Fruit fly (Drosophila melanogaster) whole organism, embryonic: ENCODE results near the gene CG13113.

Source experiments
- Atf-2 ChIP-seq: fragments of 200-800 bp; sonication (Bioruptor generic); optimal IDR thresholded peaks from 2 replicates; lab custom pipeline; 2016; ENCODE audit warnings: missing biosample characterization, missing genetic modification characterization
- CG10321 ChIP-seq: fragments of 200-800 bp; sonication (Bioruptor generic); IDR thresholded peaks from 2 replicates; pipeline ENCODE4 v1.3.6; 2022; ENCODE audit warnings: missing biosample characterization, missing genetic modification characterization
- CG12942 ChIP-seq: fragments of 200-800 bp; sonication (Bioruptor generic); optimal IDR thresholded peaks from 3 replicates; lab custom pipeline; 2016; ENCODE audit warnings: missing biosample characterization, missing genetic modification characterization
- CG14050 ChIP-seq: fragments of 200-800 bp; sonication (Bioruptor generic); IDR thresholded peaks from 3 replicates; pipeline ENCODE4 v1.3.6; 2022; ENCODE audit warnings: missing biosample characterization, missing genetic modification characterization
- CG3065 ChIP-seq: fragments of 200-800 bp; sonication (Bioruptor generic); optimal IDR thresholded peaks from 2 replicates; lab custom pipeline; 2016; ENCODE audit warnings: missing biosample characterization, missing genetic modification characterization
- CG4282 ChIP-seq: fragments of 200-800 bp; sonication (Bioruptor generic); optimal IDR thresholded peaks from 2 replicates; lab custom pipeline; 2016; ENCODE audit warnings: missing biosample characterization, missing genetic modification characterization
- CG4328 ChIP-seq: fragments of 200-800 bp; sonication (Bioruptor generic); optimal IDR thresholded peaks from 3 replicates; lab custom pipeline; 2017; ENCODE audit warnings: missing biosample characterization, missing genetic modification reagents, missing genetic modification characterization
- CG6813 ChIP-seq: fragments of 200-800 bp; sonication (Bioruptor generic); optimal IDR thresholded peaks from 2 replicates; lab custom pipeline; 2017; ENCODE audit warnings: missing biosample characterization, missing genetic modification characterization, mild to moderate bottlenecking, moderate library complexity, missing genetic modification reagents
- CG6854 ChIP-seq: fragments of 200-800 bp; sonication (Bioruptor generic); optimal IDR thresholded peaks from 3 replicates; lab custom pipeline; 2017; ENCODE audit warnings: missing biosample characterization, mild to moderate bottlenecking, missing genetic modification characterization
- CG7928 ChIP-seq: fragments of 200-800 bp; sonication (Bioruptor generic); optimal IDR thresholded peaks from 2 replicates; lab custom pipeline; 2017; ENCODE audit warnings: missing biosample characterization, mild to moderate bottlenecking, missing genetic modification characterization
- CG9727 ChIP-seq: fragments of 200-800 bp; sonication (Bioruptor generic); optimal IDR thresholded peaks from 3 replicates; lab custom pipeline; 2017; ENCODE audit warnings: missing biosample characterization, mild to moderate bottlenecking, missing genetic modification characterization
- CG9797 ChIP-seq: fragments of 200-800 bp; sonication (Bioruptor generic); optimal IDR thresholded peaks from 3 replicates; lab custom pipeline; 2018; ENCODE audit warnings: missing biosample characterization, mild to moderate bottlenecking, missing genetic modification characterization
- Dfd ChIP-seq, 2 experiments: fragments of >200 bp; optimal IDR thresholded peaks; 2 replicates each; lab custom pipeline; 2017; ENCODE audit warnings: missing biosample characterization in 2 of 2, missing genetic modification characterization in 2 of 2
- E2f2 ChIP-seq: fragments of 200-800 bp; sonication (Bioruptor generic); IDR thresholded peaks from 2 replicates; pipeline ENCODE4 v1.3.6; 2022; ENCODE audit warnings: missing biosample characterization, missing genetic modification characterization
- Eip74EF ChIP-seq, 2 experiments: fragments of 200-800 bp in 1 of 2; fragments of >200 bp in 1 of 2; sonication (Bioruptor generic) in 1 of 2; optimal IDR thresholded peaks; 2 replicates each; lab custom pipeline; 2017 to 2019; ENCODE audit warnings: missing biosample characterization in 2 of 2, missing genetic modification characterization in 2 of 2, mild to moderate bottlenecking in 1 of 2, moderate library complexity in 1 of 2
- Fer2 ChIP-seq: fragments of 200-800 bp; sonication (Bioruptor generic); optimal IDR thresholded peaks from 2 replicates; lab custom pipeline; 2018; ENCODE audit warnings: missing biosample characterization, mild to moderate bottlenecking, missing genetic modification characterization, moderate library complexity
- Gug ChIP-seq: fragments of 200-800 bp; sonication (Bioruptor generic); IDR thresholded peaks from 4 replicates; pipeline ENCODE4 v1.3.6; 2022; ENCODE audit warnings: missing biosample characterization, missing genetic modification characterization
- Hsf ChIP-seq: fragments of 200-800 bp; sonication (Bioruptor generic); optimal IDR thresholded peaks from 3 replicates; lab custom pipeline; 2016; ENCODE audit warnings: missing biosample characterization, missing genetic modification characterization
- Kr ChIP-seq: fragments of 200-800 bp; sonication (Bioruptor generic); optimal IDR thresholded peaks from 2 replicates; lab custom pipeline; 2017; ENCODE audit warnings: missing biosample characterization, mild to moderate bottlenecking, missing genetic modification characterization
- NC2β ChIP-seq: fragments of 200-800 bp; sonication (Bioruptor generic); optimal IDR thresholded peaks from 2 replicates; lab custom pipeline; 2016; ENCODE audit warnings: missing biosample characterization, missing genetic modification characterization
- NFAT ChIP-seq: fragments of 200-800 bp; sonication (Bioruptor generic); IDR thresholded peaks from 2 replicates; pipeline ENCODE4 v1.3.6; 2022; ENCODE audit warnings: missing biosample characterization, missing genetic modification characterization
- Ptx1 ChIP-seq: fragments of 200-800 bp; sonication (Bioruptor generic); IDR thresholded peaks from 2 replicates; pipeline ENCODE4 v1.3.6; 2022; ENCODE audit warnings: missing biosample characterization, missing genetic modification characterization
- Rfx ChIP-seq: fragments of 200-800 bp; sonication (Bioruptor generic); IDR thresholded peaks from 2 replicates; pipeline ENCODE4 v1.3.6; 2022; ENCODE audit warnings: missing biosample characterization, missing genetic modification characterization
- Scr ChIP-seq: fragments of 200-800 bp; sonication (Bioruptor generic); IDR thresholded peaks from 2 replicates; pipeline ENCODE4 v1.3.6; 2022; ENCODE audit warnings: missing biosample characterization, missing genetic modification characterization; ENCODE audit not compliant: partially characterized antibody
- Sry-β ChIP-seq: fragments of 200-800 bp; sonication (Bioruptor generic); optimal IDR thresholded peaks from 2 replicates; lab custom pipeline; 2018; ENCODE audit warnings: missing biosample characterization, mild to moderate bottlenecking, missing genetic modification characterization, moderate library complexity
- Xbp1 ChIP-seq: fragments of 200-800 bp; sonication (Bioruptor generic); optimal IDR thresholded peaks from 3 replicates; lab custom pipeline; 2016; ENCODE audit warnings: missing biosample characterization, mild to moderate bottlenecking, missing genetic modification characterization
- YL-1 ChIP-seq: fragments of 200-800 bp; sonication (Bioruptor generic); optimal IDR thresholded peaks from 3 replicates; lab custom pipeline; 2017; ENCODE audit warnings: missing biosample characterization, mild to moderate bottlenecking, missing genetic modification characterization
- ato ChIP-seq: fragments of 200-800 bp; sonication (Bioruptor generic); IDR thresholded peaks from 2 replicates; pipeline ENCODE4 v1.3.6; 2022; ENCODE audit warnings: missing biosample characterization, missing genetic modification characterization; ENCODE audit not compliant: partially characterized antibody
- bigmax ChIP-seq: fragments of 200-800 bp; sonication (Bioruptor generic); optimal IDR thresholded peaks from 2 replicates; lab custom pipeline; 2018; ENCODE audit warnings: missing biosample characterization, mild to moderate bottlenecking, missing genetic modification characterization
- br ChIP-seq: fragments of >200 bp; optimal IDR thresholded peaks from 2 replicates; lab custom pipeline; 2017
- da ChIP-seq: fragments of 200-800 bp; sonication (Bioruptor generic); optimal IDR thresholded peaks from 2 replicates; lab custom pipeline; 2016; ENCODE audit warnings: missing biosample characterization, missing genetic modification characterization
- disco-r ChIP-seq: fragments of 200-800 bp; sonication (Bioruptor generic); optimal IDR thresholded peaks from 2 replicates; lab custom pipeline; 2016; ENCODE audit warnings: missing biosample characterization, missing genetic modification characterization
- dmrt99B ChIP-seq: fragments of 200-800 bp; sonication (Bioruptor generic); optimal IDR thresholded peaks from 2 replicates; lab custom pipeline; 2018; ENCODE audit warnings: missing biosample characterization, mild to moderate bottlenecking, missing genetic modification characterization, moderate library complexity
- ewg ChIP-seq: fragments of 200-800 bp; sonication (Bioruptor generic); optimal IDR thresholded peaks from 3 replicates; lab custom pipeline; 2017; ENCODE audit warnings: mild to moderate bottlenecking, missing biosample characterization, missing genetic modification reagents, missing genetic modification characterization
- ftz-f1 ChIP-seq: fragments of 200-800 bp; sonication (Bioruptor generic); optimal IDR thresholded peaks from 2 replicates; lab custom pipeline; 2016; ENCODE audit warnings: missing biosample characterization, missing genetic modification characterization
- h ChIP-seq: fragments of >200 bp; optimal IDR thresholded peaks from 2 replicates; lab custom pipeline; 2017
- insv ChIP-seq, 2 experiments: fragments of 200-800 bp; sonication (Bioruptor generic); optimal IDR thresholded peaks; 3 replicates each; lab custom pipeline; 2016 to 2018; ENCODE audit warnings: missing biosample characterization in 2 of 2, missing genetic modification characterization in 2 of 2
- jing ChIP-seq: fragments of 200-800 bp; sonication (Bioruptor generic); optimal IDR thresholded peaks from 2 replicates; lab custom pipeline; 2018; ENCODE audit warnings: missing biosample characterization, mild to moderate bottlenecking, missing genetic modification characterization
- lilli ChIP-seq: fragments of 200-800 bp; sonication (Bioruptor generic); optimal IDR thresholded peaks from 3 replicates; lab custom pipeline; 2016; ENCODE audit warnings: missing biosample characterization, missing genetic modification characterization
- mld ChIP-seq: fragments of 200-800 bp; sonication (Bioruptor generic); IDR thresholded peaks from 3 replicates; pipeline ENCODE4 v1.3.6; 2022; ENCODE audit warnings: missing biosample characterization, missing genetic modification characterization; ENCODE audit not compliant: partially characterized antibody
- nerfin-1 ChIP-seq: fragments of 200-800 bp; sonication (Bioruptor generic); optimal IDR thresholded peaks from 3 replicates; lab custom pipeline; 2019; ENCODE audit warnings: missing biosample characterization, mild to moderate bottlenecking, missing genetic modification characterization, moderate library complexity
- pb ChIP-seq: fragments of 200-800 bp; sonication (Bioruptor generic); optimal IDR thresholded peaks from 3 replicates; lab custom pipeline; 2016; ENCODE audit warnings: missing biosample characterization, missing genetic modification characterization
- pzg ChIP-seq: fragments of 200-800 bp; sonication (Bioruptor generic); optimal IDR thresholded peaks from 3 replicates; lab custom pipeline; 2018; ENCODE audit warnings: missing biosample characterization, mild to moderate bottlenecking, missing genetic modification characterization, moderate library complexity
- repo ChIP-seq: fragments of 200-800 bp; sonication (Bioruptor generic); optimal IDR thresholded peaks from 2 replicates; lab custom pipeline; 2016; ENCODE audit warnings: missing biosample characterization, missing genetic modification characterization
- sc ChIP-seq, 3 experiments: fragments of >200 bp in 2 of 3; fragments of 200-800 bp in 1 of 3; sonication (Bioruptor generic) in 1 of 3; optimal IDR thresholded peaks; 2 replicates in 2 of 3; 3 replicates in 1 of 3; lab custom pipeline; 2017; ENCODE audit warnings: mild to moderate bottlenecking in 1 of 3, missing biosample characterization in 1 of 3, missing genetic modification characterization in 1 of 3, missing genetic modification reagents in 1 of 3
- sens-2 ChIP-seq: fragments of 200-800 bp; sonication (Bioruptor generic); IDR thresholded peaks from 2 replicates; pipeline ENCODE4 v1.3.6; 2022; ENCODE audit warnings: missing biosample characterization, missing genetic modification characterization
- sim ChIP-seq: fragments of 200-800 bp; sonication (Bioruptor generic); IDR thresholded peaks from 2 replicates; pipeline ENCODE4 v1.3.6; 2022; ENCODE audit warnings: missing biosample characterization, missing genetic modification characterization
- stwl ChIP-seq: fragments of 200-800 bp; sonication (Bioruptor generic); optimal IDR thresholded peaks from 3 replicates; lab custom pipeline; 2018; ENCODE audit warnings: missing biosample characterization, mild to moderate bottlenecking, missing genetic modification characterization, moderate library complexity
- tll ChIP-seq, 2 experiments: fragments of 200-800 bp in 1 of 2; fragments of >200 bp in 1 of 2; sonication (Bioruptor generic) in 1 of 2; optimal IDR thresholded peaks; 2 replicates each; lab custom pipeline; 2017 to 2019; ENCODE audit warnings: missing biosample characterization in 2 of 2, missing genetic modification characterization in 2 of 2, mild to moderate bottlenecking in 1 of 2, moderate library complexity in 1 of 2
- vvl ChIP-seq: fragments of 200-800 bp; sonication (Bioruptor generic); IDR thresholded peaks from 2 replicates; pipeline ENCODE4 v1.3.6; 2022; ENCODE audit warnings: missing biosample characterization, missing genetic modification characterization

CG13113 gene

DNA sequence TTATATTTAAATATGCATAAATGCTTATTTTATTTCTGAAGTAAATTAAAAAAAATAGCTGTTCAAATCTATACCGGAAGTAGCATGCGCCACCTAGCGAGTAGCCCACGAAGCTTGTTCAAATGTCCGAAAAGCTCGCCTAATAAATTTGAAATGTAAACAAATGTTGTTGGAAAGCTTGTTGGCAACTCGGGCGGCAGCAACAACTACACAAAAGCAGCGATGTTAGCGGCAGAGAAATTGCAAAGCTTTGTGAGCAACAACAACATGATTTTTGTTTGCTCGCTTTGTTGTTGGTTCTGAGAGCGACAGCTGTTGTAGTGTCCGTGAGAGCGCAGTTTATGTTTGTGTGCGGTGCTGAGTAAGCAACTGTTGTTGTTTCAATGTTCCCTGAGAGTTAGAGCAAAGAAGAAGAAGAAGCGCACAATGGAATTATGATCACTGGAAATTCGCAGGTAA, 23.5 kb downstream of the CG13113 start (continued):
- peak; percentile 69 for TF ChIP-seq stwl (tag; lab: Kevin White, UChicago)
- TF ChIP-seq Ptx1 (GFP tag; lab: Robert Waterston, UW): peak; percentile 89
- TF ChIP-seq br (lab: Kevin White, UChicago): no peak
- peak; percentile 86 for TF ChIP-seq jing (GFP tag; lab: Kevin White, UChicago)
- peak; percentile 96 for TF ChIP-seq Xbp1 (GFP tag; lab: Kevin White, UChicago)
- TF ChIP-seq CG10321: peak; percentile 86
- TF ChIP-seq Fer2 (tag; lab: Kevin White, UChicago): peak; percentile 98
- TF ChIP-seq ato (GFP tag; lab: Robert Waterston, UW): no peak
- TF ChIP-seq dmrt99B (tag; lab: Kevin White, UChicago): peak; percentile 96
- peak; percentile 90 for TF ChIP-seq CG12942
- TF ChIP-seq CG3065 (GFP tag; lab: Kevin White, UChicago): peak; percentile 94
- TF ChIP-seq pzg: peak; percentile 44
- TF ChIP-seq Eip74EF (GFP tag; optimal IDR thresholded peaks at IDR 0.05; lab: Kevin White, UChicago): peak in 1 of 2 experiments; percentile 96
- TF ChIP-seq lilli (GFP tag; lab: Kevin White, UChicago): peak; percentile 91
- TF ChIP-seq E2f2 (GFP tag; lab: Robert Waterston, UW): peak; percentile 87
- no peak for TF ChIP-seq mld (GFP tag; lab: Robert Waterston, UW)
- TF ChIP-seq disco-r (GFP tag; lab: Kevin White, UChicago): peak; percentile 97
- TF ChIP-seq NC2β: peak; percentile 96
- peak; percentile 80 for TF ChIP-seq CG7928 (GFP tag; lab: Kevin White, UChicago)
- TF ChIP-seq CG9727 (GFP tag; lab: Kevin White, UChicago): peak; percentile 96
- TF ChIP-seq ewg (GFP tag; lab: Kevin White, UChicago): peak; percentile 95
- TF ChIP-seq sc (optimal IDR thresholded peaks at IDR 0.05; lab: Kevin White, UChicago): no peak
- TF ChIP-seq sc (GFP tag; optimal IDR thresholded peaks at IDR 0.05; lab: Kevin White, UChicago): peak; percentile 96
- TF ChIP-seq Dfd (GFP tag; optimal IDR thresholded peaks at IDR 0.05; lab: Kevin White, UChicago): no peak
- TF ChIP-seq CG4328 (GFP tag; lab: Kevin White, UChicago): peak; percentile 99
- no peak for TF ChIP-seq h
- peak; percentile 93 for TF ChIP-seq bigmax
- peak; percentile 93 for TF ChIP-seq ftz-f1 (GFP tag; lab: Kevin White, UChicago)
- TF ChIP-seq CG9797 (GFP tag; lab: Kevin White, UChicago): peak; percentile 73
- peak; percentile 98 for TF ChIP-seq sens-2 (GFP tag; lab: Robert Waterston, UW)
- TF ChIP-seq pb: peak; percentile 96
- peak; percentile 98 for TF ChIP-seq Rfx (GFP tag; lab: Robert Waterston, UW)
- peak in 1 of 2 experiments; percentile 31 for TF ChIP-seq tll (GFP tag; optimal IDR thresholded peaks at IDR 0.05; lab: Kevin White, UChicago)
- TF ChIP-seq Kr (GFP tag; lab: Kevin White, UChicago): peak; percentile 76
- peak; percentile 92 for TF ChIP-seq da (GFP tag; lab: Kevin White, UChicago)
- TF ChIP-seq CG4282 (GFP tag; lab: Kevin White, UChicago): peak; percentile 82
- peak; percentile 15; the same call in 1 of the 2 replicates for TF ChIP-seq Scr (GFP tag; lab: Robert Waterston, UW)
- peak; percentile 99 for TF ChIP-seq vvl (GFP tag; lab: Robert Waterston, UW)
- TF ChIP-seq Hsf (GFP tag; lab: Kevin White, UChicago): peak; percentile 95
- TF ChIP-seq NFAT (GFP tag; lab: Robert Waterston, UW): peak; percentile 98
- TF ChIP-seq sim (GFP tag; lab: Robert Waterston, UW): peak; percentile 93
- peak; percentile 100 for TF ChIP-seq CG6813 (GFP tag; lab: Kevin White, UChicago)
- TF ChIP-seq repo (GFP tag; lab: Kevin White, UChicago): peak; percentile 94
- peak; percentile 7 to 87 for TF ChIP-seq insv (GFP tag; optimal IDR thresholded peaks at IDR 0.05; lab: Kevin White, UChicago)
- TF ChIP-seq Atf-2 (GFP tag; lab: Kevin White, UChicago): peak; percentile 82
- TF ChIP-seq YL-1: peak; percentile 100
- peak; percentile 81 for TF ChIP-seq Sry-β (GFP tag; lab: Kevin White, UChicago)
- peak; percentile 65; the same call in 3 of the 4 replicates for TF ChIP-seq Gug (GFP tag; lab: Robert Waterston, UW)
- peak; percentile 99 for TF ChIP-seq CG6854 (GFP tag; lab: Kevin White, UChicago)
- TF ChIP-seq CG14050 (GFP tag; lab: Robert Waterston, UW): peak; percentile 95
- peak; percentile 95 for TF ChIP-seq nerfin-1 (tag; lab: Kevin White, UChicago)
